Fruit fly (Drosophila melanogaster) whole organism, wandering third instar larva: Measurements from ENCODE around the gene Hmr.

ENCODE experiments used
- Abd-B ChIP-seq: fragments of >200 bp; optimal IDR thresholded peaks from 2 replicates; lab custom pipeline; 2017; ENCODE audit warnings: missing biosample characterization, missing genetic modification characterization
- CG32264 ChIP-seq: fragments of 200-800 bp; sonication (Bioruptor generic); optimal IDR thresholded peaks from 2 replicates; lab custom pipeline; 2016; ENCODE audit warnings: missing biosample characterization, missing genetic modification characterization
- CG9705 ChIP-seq: fragments of 200-800 bp; sonication (Bioruptor generic); optimal IDR thresholded peaks from 2 replicates; lab custom pipeline; 2018; ENCODE audit warnings: missing biosample characterization, mild to moderate bottlenecking, missing genetic modification characterization
- CrebA ChIP-seq: fragments of 200-800 bp; sonication (Bioruptor generic); optimal IDR thresholded peaks from 2 replicates; lab custom pipeline; 2016; ENCODE audit warnings: missing biosample characterization, mild to moderate bottlenecking, missing genetic modification characterization, borderline replicate concordance
- Dfd ChIP-seq: fragments of >200 bp; optimal IDR thresholded peaks from 2 replicates; lab custom pipeline; 2017; ENCODE audit warnings: missing biosample characterization, missing genetic modification characterization
- Dif ChIP-seq: fragments of 200-275, 200-300 bp; sonication (Bioruptor generic); optimal IDR thresholded peaks from 2 replicates; lab custom pipeline; 2018; ENCODE audit warnings: missing biosample characterization, missing genetic modification characterization; ENCODE audit not compliant: partially characterized antibody
- GATAd ChIP-seq: sonication (Bioruptor generic); optimal IDR thresholded peaks from 2 replicates; lab custom pipeline; 2016; ENCODE audit warnings: missing biosample characterization, missing genetic modification characterization
- HLH106 ChIP-seq: fragments of 200-800 bp; optimal IDR thresholded peaks from 3 replicates; lab custom pipeline; 2019; ENCODE audit warnings: missing biosample characterization, mild to moderate bottlenecking, missing genetic modification characterization, moderate library complexity
- Hnf4 ChIP-seq: fragments of 200-800 bp; sonication (Bioruptor generic); optimal IDR thresholded peaks from 2 replicates; lab custom pipeline; 2016; ENCODE audit warnings: missing biosample characterization, mild to moderate bottlenecking, missing genetic modification characterization
- Hr78 ChIP-seq: fragments of >200 bp; optimal IDR thresholded peaks from 2 replicates; lab custom pipeline; 2017; ENCODE audit warnings: missing biosample characterization, missing genetic modification characterization
- Hr83 ChIP-seq: fragments of 200-300 bp; sonication (Bioruptor generic); optimal IDR thresholded peaks from 2 replicates; lab custom pipeline; 2016; ENCODE audit warnings: missing biosample characterization, mild to moderate bottlenecking, missing genetic modification characterization, moderate library complexity; ENCODE audit not compliant: poor library complexity, severe bottlenecking
- Jra ChIP-seq: sonication (Bioruptor generic); optimal IDR thresholded peaks from 2 replicates; lab custom pipeline; 2016; ENCODE audit warnings: missing biosample characterization, missing genetic modification characterization
- Mio ChIP-seq: sonication (Bioruptor generic); optimal IDR thresholded peaks from 2 replicates; lab custom pipeline; 2016; ENCODE audit warnings: missing biosample characterization, missing genetic modification characterization
- N ChIP-seq: fragments of >200 bp; optimal IDR thresholded peaks from 2 replicates; lab custom pipeline; 2018; ENCODE audit warnings: missing biosample characterization, missing external identifiers, missing genetic modification characterization
- OdsH ChIP-seq: fragments of 200-800 bp; sonication (Bioruptor generic); optimal IDR thresholded peaks from 2 replicates; lab custom pipeline; 2016; ENCODE audit warnings: missing biosample characterization, mild to moderate bottlenecking, missing genetic modification characterization
- Rel ChIP-seq, 2 experiments: fragments of 200-800 bp; sonication (Bioruptor generic) in 1 of 2; optimal IDR thresholded peaks; 2 replicates in 1 of 2; 3 replicates in 1 of 2; lab custom pipeline; 2016 to 2019; ENCODE audit warnings: mild to moderate bottlenecking in 2 of 2, missing biosample characterization in 2 of 2, missing genetic modification characterization in 2 of 2, moderate library complexity in 1 of 2
- Sp1 ChIP-seq: fragments of 200-800 bp; sonication (Bioruptor generic); optimal IDR thresholded peaks from 3 replicates; lab custom pipeline; 2019; ENCODE audit warnings: missing biosample characterization, mild to moderate bottlenecking, missing genetic modification characterization, moderate library complexity
- Vsx2 ChIP-seq: fragments of 200-300, 225-300 bp; sonication (Bioruptor generic); optimal IDR thresholded peaks from 2 replicates; lab custom pipeline; 2018; ENCODE audit warnings: missing biosample characterization, missing genetic modification characterization; ENCODE audit not compliant: partially characterized antibody
- br ChIP-seq: fragments of 200-800 bp; sonication (Bioruptor generic); optimal IDR thresholded peaks from 2 replicates; lab custom pipeline; 2016; ENCODE audit warnings: missing biosample characterization, missing genetic modification characterization
- brk ChIP-seq: fragments of 200-800 bp; sonication (Bioruptor generic); optimal IDR thresholded peaks from 2 replicates; lab custom pipeline; 2016; ENCODE audit warnings: missing biosample characterization, mild to moderate bottlenecking, missing genetic modification characterization
- dmrt93B ChIP-seq: fragments of 200-800 bp; sonication (Bioruptor generic); optimal IDR thresholded peaks from 2 replicates; lab custom pipeline; 2018; ENCODE audit warnings: missing biosample characterization, mild to moderate bottlenecking, missing genetic modification characterization
- dsf ChIP-seq: sonication (Bioruptor generic); optimal IDR thresholded peaks from 2 replicates; lab custom pipeline; 2016; ENCODE audit warnings: missing biosample characterization, missing genetic modification characterization, borderline replicate concordance
- ey ChIP-seq: fragments of 200-800 bp; sonication (Bioruptor generic); optimal IDR thresholded peaks from 2 replicates; lab custom pipeline; 2016; ENCODE audit warnings: missing biosample characterization, missing genetic modification characterization
- fru ChIP-seq: fragments of 200-800 bp; sonication (Bioruptor generic); optimal IDR thresholded peaks from 3 replicates; lab custom pipeline; 2016; ENCODE audit warnings: missing biosample characterization, mild to moderate bottlenecking, missing genetic modification characterization
- h ChIP-seq: fragments of 200-800 bp; sonication (Bioruptor generic); optimal IDR thresholded peaks from 3 replicates; lab custom pipeline; 2016; ENCODE audit warnings: missing biosample characterization, mild to moderate bottlenecking, missing genetic modification characterization
- jim ChIP-seq: fragments of 175-275, 200-325 bp; sonication (Bioruptor generic); optimal IDR thresholded peaks from 2 replicates; lab custom pipeline; 2016; ENCODE audit warnings: missing biosample characterization, mild to moderate bottlenecking, missing genetic modification characterization
- lola ChIP-seq: fragments of >200 bp; optimal IDR thresholded peaks from 2 replicates; lab custom pipeline; 2017; ENCODE audit warnings: missing biosample characterization, missing genetic modification characterization
- pan ChIP-seq: fragments of >200 bp; optimal IDR thresholded peaks from 2 replicates; lab custom pipeline; 2017
- psq ChIP-seq: fragments of 200-800 bp; sonication (Bioruptor generic); optimal IDR thresholded peaks from 3 replicates; lab custom pipeline; 2017; ENCODE audit warnings: missing biosample characterization, mild to moderate bottlenecking, missing genetic modification characterization, moderate library complexity
- rgr ChIP-seq: fragments of 200-800 bp; sonication (Bioruptor generic); optimal IDR thresholded peaks from 3 replicates; lab custom pipeline; 2016; ENCODE audit warnings: missing biosample characterization, mild to moderate bottlenecking, missing genetic modification characterization
- tai ChIP-seq: sonication (Bioruptor generic); optimal IDR thresholded peaks from 2 replicates; lab custom pipeline; 2016; ENCODE audit warnings: missing biosample characterization, missing genetic modification characterization
- woc ChIP-seq: sonication (Bioruptor generic); optimal IDR thresholded peaks from 2 replicates; lab custom pipeline; 2016; ENCODE audit warnings: missing biosample characterization, mild to moderate bottlenecking, missing genetic modification characterization

Hmr gene

DNA sequence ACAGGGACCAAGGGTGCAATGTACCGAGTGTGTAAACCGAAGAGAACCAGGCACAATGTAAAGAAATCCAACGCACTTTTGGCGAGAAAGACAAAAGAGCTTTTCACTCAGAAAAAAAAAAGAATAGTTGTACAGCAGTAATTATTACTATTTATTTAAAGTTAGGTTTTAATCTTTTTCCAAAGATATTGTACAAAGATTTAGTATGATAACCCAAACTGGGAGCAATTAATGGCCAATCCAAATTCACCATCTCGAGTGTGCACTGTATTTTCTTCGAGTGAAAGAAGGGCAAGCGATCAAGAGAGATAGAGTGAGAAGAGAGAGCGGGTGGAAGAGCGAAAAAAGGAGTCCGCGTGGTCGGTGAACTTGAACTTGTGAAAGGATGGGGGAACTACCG lies 11.2 kb downstream of the Hmr start (continued):
- TF ChIP-seq Dfd (GFP tag; lab: Kevin White, UChicago) (no peak), psq (GFP tag; lab: Kevin White, UChicago) (peak; percentile 94), HLH106 (peak; percentile 94), Hr78 (GFP tag; lab: Kevin White, UChicago) (no peak), pan (lab: Kevin White, UChicago) (no peak)

DNA sequence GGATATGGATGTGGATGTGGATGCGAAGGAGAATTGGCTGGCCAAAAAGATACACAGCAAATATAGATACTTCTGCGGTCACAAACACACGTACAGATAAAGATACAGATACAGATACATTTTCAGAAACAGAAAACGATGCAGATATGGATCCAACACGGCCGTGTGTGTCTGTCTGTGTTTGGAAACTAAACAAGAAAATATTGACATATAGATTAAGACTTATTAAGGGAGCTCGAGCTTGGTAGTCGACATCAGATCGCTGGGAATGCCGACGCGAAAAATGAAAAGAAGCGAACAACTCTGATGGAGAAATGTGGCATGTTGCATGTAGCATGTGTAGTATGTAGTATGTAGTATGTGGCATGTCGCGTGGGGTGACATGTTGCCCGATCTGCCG lies 13.6 kb downstream of the Hmr start:
- no peak for TF ChIP-seq OdsH
- TF ChIP-seq h (GFP tag; lab: Kevin White, UChicago): no peak
- TF ChIP-seq jim: no peak
- TF ChIP-seq psq (GFP tag; lab: Kevin White, UChicago): no peak
- no peak for TF ChIP-seq Mio
- no peak for TF ChIP-seq Rel (GFP tag; optimal IDR thresholded peaks at IDR 0.05; lab: Kevin White, UChicago)
- TF ChIP-seq Rel (tag; optimal IDR thresholded peaks at IDR 0.05; lab: Kevin White, UChicago): no peak
- TF ChIP-seq Hr83 (GFP tag; lab: Kevin White, UChicago): no peak
- no peak for TF ChIP-seq GATAd (GFP tag; lab: Kevin White, UChicago)
- no peak for TF ChIP-seq woc (GFP tag; lab: Kevin White, UChicago)
- TF ChIP-seq, all 38 proteins: peak for 0

DNA sequence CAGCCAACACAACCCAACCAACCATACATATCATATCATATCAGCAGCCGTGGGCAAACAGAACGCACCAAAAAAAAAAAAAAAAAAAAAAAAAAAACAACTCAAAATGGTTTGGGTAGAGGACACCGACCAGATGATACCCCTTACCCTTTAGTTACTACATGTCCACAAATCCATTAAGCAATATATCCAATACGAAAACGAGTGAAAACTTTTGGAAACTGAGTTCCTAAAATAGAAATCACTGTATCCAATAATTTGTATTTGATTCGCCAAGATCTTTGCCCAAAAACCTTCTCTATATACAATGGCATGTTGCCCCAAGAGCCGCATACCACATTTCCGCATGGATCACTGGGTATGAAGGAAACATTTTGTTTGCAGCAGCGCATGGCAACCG lies 14.2 kb downstream of the Hmr start:
- no peak for TF ChIP-seq Abd-B
- TF ChIP-seq Jra (GFP tag; lab: Kevin White, UChicago): no peak
- peak; percentile 33 for TF ChIP-seq fru (GFP tag; lab: Kevin White, UChicago)
- TF ChIP-seq ey: peak; percentile 6
- peak; percentile 50 for TF ChIP-seq pan (lab: Kevin White, UChicago)
- peak; percentile 26 for TF ChIP-seq h (GFP tag; lab: Kevin White, UChicago)
- no peak for TF ChIP-seq Sp1 (GFP tag; lab: Kevin White, UChicago)
- peak; percentile 27 for TF ChIP-seq psq (GFP tag; lab: Kevin White, UChicago)
- peak; percentile 3 for TF ChIP-seq br (GFP tag; lab: Kevin White, UChicago)
- peak; percentile 63 for TF ChIP-seq woc (GFP tag; lab: Kevin White, UChicago)
- peak; percentile 9 for TF ChIP-seq HLH106
- TF ChIP-seq, all 38 proteins: peak for 8

DNA sequence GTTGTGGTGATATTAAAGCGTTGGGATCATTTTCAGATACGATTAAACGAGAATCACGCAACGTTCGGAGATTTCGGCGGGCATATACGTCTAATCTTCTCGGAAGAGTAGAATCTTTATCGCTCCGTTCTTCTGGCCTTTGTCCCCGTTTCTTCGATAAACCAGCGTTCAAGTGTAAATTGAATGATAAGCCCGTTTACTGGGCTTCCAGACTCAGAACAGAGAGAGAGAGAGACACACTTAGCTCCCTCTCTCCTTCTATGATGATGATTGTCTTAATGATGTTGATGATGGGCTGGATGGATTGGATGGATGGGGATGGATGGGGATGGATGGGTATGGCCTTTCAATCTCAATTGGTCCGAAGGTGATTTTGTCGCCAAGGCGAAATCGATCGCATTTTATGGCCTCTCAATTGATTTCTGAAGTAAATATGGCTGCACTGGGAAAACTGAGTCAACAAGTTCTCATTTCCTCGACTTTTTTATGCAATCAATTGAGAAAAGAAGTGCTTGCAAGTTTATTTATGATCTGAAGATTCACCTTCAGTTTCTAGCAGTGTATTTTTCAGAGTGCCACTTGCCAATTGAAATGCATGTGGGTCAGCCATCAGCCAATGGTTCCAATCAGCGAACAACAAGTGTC lies 15.1 kb downstream of the Hmr start:
- TF ChIP-seq CG9705 (GFP tag; lab: Kevin White, UChicago): no peak
- TF ChIP-seq CrebA: no peak
- no peak for TF ChIP-seq Hnf4 (GFP tag; lab: Kevin White, UChicago)
- no peak for TF ChIP-seq CG32264 (GFP tag; lab: Kevin White, UChicago)
- TF ChIP-seq rgr (GFP tag; lab: Kevin White, UChicago): no peak
- no peak for TF ChIP-seq brk (GFP tag; lab: Kevin White, UChicago)
- TF ChIP-seq pan (lab: Kevin White, UChicago): no peak
- TF ChIP-seq tai: no peak
- no peak for TF ChIP-seq OdsH
- TF ChIP-seq N (GFP tag; lab: Kevin White, UChicago): no peak
- TF ChIP-seq GATAd (GFP tag; lab: Kevin White, UChicago): no peak
- TF ChIP-seq HLH106: no peak
- no peak for TF ChIP-seq ey
- TF ChIP-seq Dfd (GFP tag; lab: Kevin White, UChicago): no peak
- no peak for TF ChIP-seq lola (GFP tag; lab: Kevin White, UChicago)
- TF ChIP-seq Rel (GFP tag; optimal IDR thresholded peaks at IDR 0.05; lab: Kevin White, UChicago): no peak
- TF ChIP-seq Rel (tag; optimal IDR thresholded peaks at IDR 0.05; lab: Kevin White, UChicago): no peak
- TF ChIP-seq Dif (GFP tag; lab: Kevin White, UChicago): no peak

DNA sequence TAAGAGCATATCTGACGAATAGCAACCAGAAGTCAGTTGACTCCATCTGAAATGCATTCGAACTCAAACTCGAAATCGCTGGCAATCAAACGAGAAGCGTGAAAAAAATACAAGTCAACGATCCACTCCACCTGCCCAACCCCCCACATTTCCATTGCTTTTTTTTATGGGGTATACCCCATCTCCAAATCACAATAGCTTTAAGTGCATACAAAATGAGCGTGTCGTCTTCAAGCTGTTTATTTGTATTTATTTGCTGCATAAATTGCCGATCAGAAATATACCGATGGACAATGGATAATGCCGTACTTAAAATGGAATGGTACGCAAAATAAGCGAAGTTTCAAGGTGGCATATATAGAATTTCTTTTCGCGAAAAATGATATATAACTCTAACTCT lies 16.1 kb downstream of the Hmr start:
- TF ChIP-seq Dif (GFP tag; lab: Kevin White, UChicago) (no peak), Rel (GFP tag; optimal IDR thresholded peaks at IDR 0.05; lab: Kevin White, UChicago) (no peak), Rel (tag; optimal IDR thresholded peaks at IDR 0.05; lab: Kevin White, UChicago) (peak; percentile 53)

DNA sequence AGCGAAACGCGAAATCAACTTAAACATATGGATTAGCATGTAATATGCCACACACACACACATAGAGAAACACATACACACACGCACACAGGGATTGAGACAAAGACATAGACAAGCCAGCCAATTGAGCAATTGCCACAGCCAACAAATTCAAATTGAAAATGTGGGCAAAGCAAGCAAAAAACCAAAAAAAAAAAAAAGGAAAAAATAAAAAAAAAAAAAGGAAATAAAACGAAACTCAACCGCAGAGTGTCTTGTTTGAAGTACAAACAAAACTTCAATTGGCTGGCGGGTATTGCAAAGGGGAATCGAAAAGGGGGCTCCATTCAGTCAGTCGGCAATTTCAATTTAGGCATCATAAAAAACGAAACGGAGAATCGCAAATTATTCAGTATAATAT lies 17.9 kb downstream of the Hmr start:
- TF ChIP-seq br (GFP tag; lab: Kevin White, UChicago): no peak
- no peak for TF ChIP-seq N (GFP tag; lab: Kevin White, UChicago)
- no peak for TF ChIP-seq dmrt93B (GFP tag; lab: Kevin White, UChicago)
- no peak for TF ChIP-seq OdsH
- TF ChIP-seq lola (GFP tag; lab: Kevin White, UChicago): no peak
- TF ChIP-seq woc (GFP tag; lab: Kevin White, UChicago): no peak
- no peak for TF ChIP-seq Rel (GFP tag; optimal IDR thresholded peaks at IDR 0.05; lab: Kevin White, UChicago)
- TF ChIP-seq Rel (tag; optimal IDR thresholded peaks at IDR 0.05; lab: Kevin White, UChicago): no peak
- TF ChIP-seq jim: no peak
- TF ChIP-seq dsf: no peak
- TF ChIP-seq ey: no peak
- no peak for TF ChIP-seq Abd-B
- no peak for TF ChIP-seq Vsx2
- TF ChIP-seq Jra (GFP tag; lab: Kevin White, UChicago): no peak
